Worm (Caenorhabditis elegans): ENCODE measurements around the gene mlc-3.

DNA sequence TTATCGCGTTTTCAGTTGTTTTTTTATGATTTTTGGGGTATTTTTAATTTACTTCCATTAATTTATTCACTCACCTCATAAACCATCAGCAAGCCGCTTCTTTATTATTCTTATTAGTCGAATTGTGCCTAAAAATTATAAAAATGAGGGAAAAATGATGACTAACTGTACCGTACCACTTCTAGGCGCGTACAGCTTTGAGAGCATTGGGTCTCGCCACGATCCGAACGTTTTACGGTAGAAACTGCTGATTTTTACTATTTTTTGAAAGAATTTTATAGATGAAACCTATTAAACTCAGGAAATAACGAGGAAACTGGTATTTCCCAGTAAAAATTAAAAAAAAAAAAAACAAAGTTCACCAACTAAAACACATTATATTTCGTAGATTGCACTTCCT is 21.8 kb upstream of the mlc-3 start, which contains the start of gene D1044.6:
- no peak for TF ChIP-seq skn-1 (tag; optimal IDR thresholded peaks at IDR 0.05)
- TF ChIP-seq dmd-4 (tag; optimal IDR thresholded peaks at IDR 0.05) = no peak
- no peak for TF ChIP-seq lin-13 (GFP tag; optimal IDR thresholded peaks at IDR 0.05)
- TF ChIP-seq elt-1 (tag; optimal IDR thresholded peaks at IDR 0.05) = no peak
- no peak for TF ChIP-seq blmp-1 (tag; optimal IDR thresholded peaks at IDR 0.05; ENCODE audit: insufficient read depth)
- TF ChIP-seq unc-39 (tag; optimal IDR thresholded peaks at IDR 0.05) = no peak
- no peak for TF ChIP-seq mdl-1 (tag; optimal IDR thresholded peaks at IDR 0.05)
- TF ChIP-seq ceh-16 (tag; optimal IDR thresholded peaks at IDR 0.05) = no peak
- no peak for TF ChIP-seq nhr-10 (tag; optimal IDR thresholded peaks at IDR 0.05)
- no peak for TF ChIP-seq ama-1 (optimal IDR thresholded peaks at IDR 0.05)
- no peak for TF ChIP-seq mab-5 (tag; optimal IDR thresholded peaks at IDR 0.05)
- TF ChIP-seq nhr-11 (tag; optimal IDR thresholded peaks at IDR 0.05) = no peak
- TF ChIP-seq snpc-4 (tag; optimal IDR thresholded peaks at IDR 0.05) = no peak
- TF ChIP-seq ztf-11 (tag; optimal IDR thresholded peaks at IDR 0.05) = no peak
